Worm (Caenorhabditis elegans): ENCODE data around the gene ZC262.2.

Gene ZC262.2

DNA sequence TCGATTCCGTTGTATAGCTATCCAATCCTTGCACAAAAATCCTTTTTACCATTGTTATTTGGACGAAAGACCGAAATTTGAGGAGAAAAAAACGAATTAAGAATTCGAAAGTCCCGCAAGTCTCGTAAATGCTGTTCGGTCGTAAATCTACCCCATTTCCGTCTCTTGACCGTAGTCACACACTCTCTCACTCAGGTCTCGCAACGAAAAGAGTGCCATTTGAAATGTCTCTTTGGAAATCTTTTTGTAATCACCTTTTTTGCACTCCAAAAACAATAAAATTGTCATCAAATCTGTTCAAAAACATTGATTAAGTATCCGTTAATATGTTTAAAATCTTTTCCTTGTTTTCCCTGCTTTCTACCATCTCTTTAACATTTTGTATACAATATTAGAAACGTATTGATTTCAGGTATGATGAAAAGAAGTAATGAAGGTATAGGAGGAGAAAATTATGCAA, 26.4 kb downstream of the ZC262.2 start, which contains the start of the genes R05D3.8 and rfp-1 (continued):
- TF ChIP-seq B0019.2 (GFP tag; conservative IDR thresholded peaks at IDR 0.05), result 0 out of 2 replicates have a peak, but pooled peaks have one; percentile 8
- TF ChIP-seq dpl-1 (GFP tag; optimal IDR thresholded peaks at IDR 0.05), result peak; percentile 28
- no peak for TF ChIP-seq akir-1 (GFP tag; optimal IDR thresholded peaks at IDR 0.05)
- no peak for TF ChIP-seq athp-1 (tag; optimal IDR thresholded peaks at IDR 0.05)
- no peak for TF ChIP-seq ztf-22 (GFP tag; optimal IDR thresholded peaks at IDR 0.05)
- 0 out of 2 replicates have a peak, but pooled peaks have one; percentile 50 for TF ChIP-seq Y53G8AR.9 (GFP tag; conservative IDR thresholded peaks at IDR 0.05)
- TF ChIP-seq ztf-18 (tag; optimal IDR thresholded peaks at IDR 0.05), result no peak
- no peak for TF ChIP-seq ccch-3 (GFP tag; optimal IDR thresholded peaks at IDR 0.05)
- peak; percentile 68 for TF ChIP-seq attf-3 (GFP tag; conservative IDR thresholded peaks at IDR 0.05)
- TF ChIP-seq F22D6.2 (tag; optimal IDR thresholded peaks at IDR 0.05), result no peak
- TF ChIP-seq unc-130 (GFP tag; optimal IDR thresholded peaks at IDR 0.05), result no peak
- TF ChIP-seq Y56A3A.18 (GFP tag; IDR thresholded peaks at IDR 0.05), result no peak
- TF ChIP-seq ceh-91 (GFP tag; IDR thresholded peaks at IDR 0.05), result peak; percentile 72
- TF ChIP-seq zim-3 (tag; optimal IDR thresholded peaks at IDR 0.05), result no peak
- TF ChIP-seq mel-28 (tag; optimal IDR thresholded peaks at IDR 0.05; ENCODE audit: borderline replicate concordance), result no peak
- TF ChIP-seq tbp1 (GFP tag; optimal IDR thresholded peaks at IDR 0.05), result peak; percentile 52
- TF ChIP-seq ztf-25 (GFP tag; IDR thresholded peaks at IDR 0.05), result no peak
- TF ChIP-seq zfh-2 (GFP tag; conservative IDR thresholded peaks at IDR 0.05), result no peak
- no peak for TF ChIP-seq die-1 (tag; optimal IDR thresholded peaks at IDR 0.05)
- TF ChIP-seq rcor-1 (GFP tag; IDR thresholded peaks at IDR 0.05), result peak; percentile 55
- TF ChIP-seq K12H6.12 (tag; optimal IDR thresholded peaks at IDR 0.05), result no peak
- TF ChIP-seq bed-1 (GFP tag; IDR thresholded peaks at IDR 0.05), result no peak
- no peak for TF ChIP-seq hlh-26 (GFP tag; conservative IDR thresholded peaks at IDR 0.05)
- no peak for TF ChIP-seq let-607 (tag; optimal IDR thresholded peaks at IDR 0.05)
- no peak for TF ChIP-seq F10E7.11 (tag; optimal IDR thresholded peaks at IDR 0.05)
- TF ChIP-seq attf-5 (GFP tag; optimal IDR thresholded peaks at IDR 0.05), result peak; percentile 71
- 0 out of 2 replicates have a peak, but pooled peaks have one; percentile 61 for TF ChIP-seq F37B4.10 (GFP tag; IDR thresholded peaks at IDR 0.05)
- TF ChIP-seq snpc-1.1 (tag; optimal IDR thresholded peaks at IDR 0.05; ENCODE audit: insufficient read depth), result no peak
- peak in 1 of 3 experiments; percentile 73 for TF ChIP-seq lin-35 (GFP tag; optimal IDR thresholded peaks at IDR 0.05)
- TF ChIP-seq T26A5.8 (tag; optimal IDR thresholded peaks at IDR 0.05), result no peak
- peak; percentile 67; the same call in 1 of the 2 replicates for TF ChIP-seq nfyb-1 (GFP tag; IDR thresholded peaks at IDR 0.05)
- TF ChIP-seq F57A8.1 (GFP tag; optimal IDR thresholded peaks at IDR 0.05), result no peak
- TF ChIP-seq snpc-3.4 (tag; optimal IDR thresholded peaks at IDR 0.05), result no peak
- TF ChIP-seq sdz-38 (tag; optimal IDR thresholded peaks at IDR 0.05), result no peak
- TF ChIP-seq ZK185.1 (tag; optimal IDR thresholded peaks at IDR 0.05; ENCODE audit: poor library complexity, severe bottlenecking), result peak; percentile 3
- no peak for TF ChIP-seq nhr-179 (tag; optimal IDR thresholded peaks at IDR 0.05)
- TF ChIP-seq K11D2.4 (GFP tag; IDR thresholded peaks at IDR 0.05), result no peak
- TF ChIP-seq madf-10 (tag; optimal IDR thresholded peaks at IDR 0.05), result no peak
- TF ChIP-seq dox-1 (GFP tag; IDR thresholded peaks at IDR 0.05), result peak; percentile 79
- no peak for TF ChIP-seq tbx-9 (tag; optimal IDR thresholded peaks at IDR 0.05; ENCODE audit: borderline replicate concordance)
- TF ChIP-seq hmg-1.2 (GFP tag; IDR thresholded peaks at IDR 0.05), result peak; percentile 53; the same call in 1 of the 2 replicates
- no peak for TF ChIP-seq aptf-2 (GFP tag; conservative IDR thresholded peaks at IDR 0.05)
- TF ChIP-seq aptf-3 (GFP tag; IDR thresholded peaks at IDR 0.05), result no peak
- TF ChIP-seq hsf-1 (GFP tag; IDR thresholded peaks at IDR 0.05), result peak; percentile 79
- peak; percentile 50; the same call in 1 of the 2 replicates for TF ChIP-seq mcd-1 (GFP tag; IDR thresholded peaks at IDR 0.05)
- no peak for TF ChIP-seq mes-4 (tag; optimal IDR thresholded peaks at IDR 0.05)
- TF ChIP-seq egrh-3 (GFP tag; IDR thresholded peaks at IDR 0.05), result no peak
- TF ChIP-seq attf-6 (GFP tag; IDR thresholded peaks at IDR 0.05), result no peak
